Worm (Caenorhabditis elegans): ENCODE data around the gene M163.7.

- TF ChIP-seq syd-9 (tag; optimal IDR thresholded peaks at IDR 0.05), result no peak
- no peak for TF ChIP-seq fkh-10 (GFP tag; optimal IDR thresholded peaks at IDR 0.05)
- TF ChIP-seq sdc-2 (tag; optimal IDR thresholded peaks at IDR 0.05), result no peak
- TF ChIP-seq fax-1 (tag; optimal IDR thresholded peaks at IDR 0.05), result no peak
- no peak for TF ChIP-seq sox-4 (tag; optimal IDR thresholded peaks at IDR 0.05)
- no peak for TF ChIP-seq hlh-30 (tag; optimal IDR thresholded peaks at IDR 0.05; ENCODE audit: insufficient read depth)
- no peak for TF ChIP-seq C08G9.2 (tag; optimal IDR thresholded peaks at IDR 0.05)
- TF ChIP-seq ceh-9 (tag; optimal IDR thresholded peaks at IDR 0.05), result no peak
- no peak for TF ChIP-seq rnt-1 (tag; optimal IDR thresholded peaks at IDR 0.05)
- no peak for TF ChIP-seq ceh-31 (tag; optimal IDR thresholded peaks at IDR 0.05)
These were observed 10.9 kb upstream of the M163.7 start, which contains the start of gene F23D12.7 for ce11 chrX:14453735-14454134.
